Worm (Caenorhabditis elegans) whole organism, L4 larva: ENCODE data around the gene Y110A2AL.9.

Experiments
- F44E2.7 ChIP-seq: fragments of 200-800 bp; sonication (Bioruptor generic); IDR thresholded peaks from 2 replicates; pipeline ENCODE4 v2.1.2; 2022; ENCODE audit warnings: missing genetic modification characterization, missing compliant biosample characterization
- F49E8.2 ChIP-seq: sonication (generic microtip); optimal IDR thresholded peaks from 2 replicates; lab custom pipeline; 2016; ENCODE audit warnings: missing compliant biosample characterization, mild to moderate bottlenecking, missing genetic modification characterization, borderline replicate concordance
- T20F7.1 ChIP-seq: fragments of 200-800 bp; sonication (Bioruptor generic); optimal IDR thresholded peaks from 2 replicates; lab custom pipeline; 2018; ENCODE audit warnings: mild to moderate bottlenecking, missing genetic modification characterization, missing compliant biosample characterization
- Y5F2A.4 ChIP-seq: fragments of 200-800 bp; sonication (Bioruptor generic); optimal IDR thresholded peaks from 2 replicates; lab custom pipeline; 2018; ENCODE audit warnings: mild to moderate bottlenecking, missing genetic modification characterization, missing compliant biosample characterization
- Y75B8A.6 ChIP-seq: fragments of 200-800 bp; sonication (Bioruptor generic); IDR thresholded peaks from 2 replicates; pipeline ENCODE4 v1.3.6; 2022; ENCODE audit warnings: missing genetic modification reagents, missing genetic modification characterization, missing compliant biosample characterization
- ZK337.2 ChIP-seq: fragments of 200-800 bp; sonication (Bioruptor generic); IDR thresholded peaks from 2 replicates; pipeline ENCODE4 v1.3.6; 2022; ENCODE audit warnings: missing genetic modification reagents, missing genetic modification characterization, missing compliant biosample characterization
- ZK546.5 ChIP-seq, 2 experiments: sonication (generic microtip); optimal IDR thresholded peaks; 2 replicates each; lab custom pipeline; 2017; ENCODE audit warnings: missing biosample characterization in 2 of 2, missing genetic modification characterization in 2 of 2
- aha-1 ChIP-seq: fragments of 150-350 bp; peaks from one replicate; lab custom pipeline; 2014; ENCODE audit warnings: missing biosample characterization, missing genetic modification characterization
- attf-4 ChIP-seq: sonication (generic microtip); optimal IDR thresholded peaks from 3 replicates; lab custom pipeline; 2017; ENCODE audit warnings: missing biosample characterization, missing genetic modification characterization
- daf-16 ChIP-seq, 3 experiments: sonication (generic microtip); optimal IDR thresholded peaks; 2 replicates each; lab custom pipeline; 2016 to 2017; ENCODE audit warnings: missing genetic modification characterization in 3 of 3, missing genetic modification reagents in 3 of 3, mild to moderate bottlenecking in 2 of 3, missing compliant biosample characterization in 2 of 3, missing biosample characterization in 1 of 3, moderate library complexity in 1 of 3
- daf-19 ChIP-seq: fragments of 200-800 bp; sonication (Bioruptor generic); conservative IDR thresholded peaks from 2 replicates; pipeline ENCODE4 v1.3.6; 2022; ENCODE audit warnings: missing genetic modification characterization, missing compliant biosample characterization
- dmd-6 ChIP-seq: fragments of 200-800 bp; sonication (Bioruptor generic); IDR thresholded peaks from 2 replicates; pipeline ENCODE4 v1.3.6; 2022; ENCODE audit warnings: missing genetic modification reagents, missing genetic modification characterization, missing compliant biosample characterization
- egl-27 ChIP-seq: sonication (generic microtip); optimal IDR thresholded peaks from 3 replicates; lab custom pipeline; 2017; ENCODE audit warnings: missing biosample characterization, missing genetic modification reagents, missing genetic modification characterization
- hif-1 ChIP-seq, 2 experiments: sonication (generic microtip); optimal IDR thresholded peaks; 2 replicates each; lab custom pipeline; 2016 to 2017; ENCODE audit warnings: missing compliant biosample characterization in 2 of 2, missing genetic modification characterization in 2 of 2, missing genetic modification reagents in 2 of 2, missing genotype in 2 of 2, mild to moderate bottlenecking in 1 of 2
- hlh-11 ChIP-seq: fragments of 200-800 bp; sonication (Bioruptor generic); optimal IDR thresholded peaks from 2 replicates; lab custom pipeline; 2018; ENCODE audit warnings: mild to moderate bottlenecking, missing genetic modification characterization, missing compliant biosample characterization
- hlh-30 ChIP-seq: sonication (generic microtip); optimal IDR thresholded peaks from 2 replicates; lab custom pipeline; 2017; ENCODE audit warnings: antibody characterized with exemption, mild to moderate bottlenecking, missing genetic modification characterization, missing compliant biosample characterization; ENCODE audit not compliant: insufficient read depth
- jun-1 ChIP-seq: fragments of 150-350 bp; optimal IDR thresholded peaks from 2 replicates; lab custom pipeline; 2014; ENCODE audit warnings: missing biosample characterization, missing genetic modification reagents, missing genetic modification characterization
- lin-1 ChIP-seq: fragments of 200-800 bp; sonication (Bioruptor generic); IDR thresholded peaks from 2 replicates; pipeline ENCODE4 v1.3.6; 2022; ENCODE audit warnings: missing genetic modification reagents, missing genetic modification characterization, missing compliant biosample characterization
- lin-13 ChIP-seq: fragments of 150-350 bp; optimal IDR thresholded peaks from 2 replicates; lab custom pipeline; 2014; ENCODE audit warnings: missing biosample characterization, missing genetic modification reagents, missing genetic modification characterization
- lin-15B ChIP-seq: fragments of 150-350 bp; sonication (generic microtip); optimal IDR thresholded peaks from 3 replicates; lab custom pipeline; 2014; ENCODE audit warnings: missing biosample characterization, missing genetic modification characterization
- lin-38 ChIP-seq: fragments of 200-800 bp; sonication (Bioruptor generic); IDR thresholded peaks from 2 replicates; pipeline ENCODE4 v1.3.6; 2022; ENCODE audit warnings: missing genetic modification reagents, missing genetic modification characterization, missing compliant biosample characterization
- lir-3 ChIP-seq: sonication (generic microtip); optimal IDR thresholded peaks from 2 replicates; lab custom pipeline; 2016; ENCODE audit warnings: mild to moderate bottlenecking, missing genetic modification characterization, missing compliant biosample characterization
- lsy-2 ChIP-seq, 2 experiments: fragments of 150-350 bp in 1 of 2; sonication (generic microtip) in 1 of 2; optimal IDR thresholded peaks; 2 replicates each; lab custom pipeline; 2014 to 2017; ENCODE audit warnings: missing biosample characterization in 2 of 2, missing genetic modification characterization in 2 of 2
- madf-5 ChIP-seq, 2 experiments: fragments of 200-800 bp; sonication (Bioruptor generic); IDR thresholded peaks; 2 replicates each; pipeline ENCODE4 v1.3.6; 2022; ENCODE audit warnings: missing compliant biosample characterization in 2 of 2, missing genetic modification characterization in 2 of 2
- mdl-1 ChIP-seq, 2 experiments: fragments of 150-350 bp in 1 of 2; sonication (generic microtip) in 1 of 2; optimal IDR thresholded peaks; 2 replicates each; lab custom pipeline; 2014 to 2017; ENCODE audit warnings: missing biosample characterization in 2 of 2, missing genetic modification characterization in 2 of 2
- mxl-3 ChIP-seq: fragments of 200-800 bp; sonication (Bioruptor generic); optimal IDR thresholded peaks from 2 replicates; lab custom pipeline; 2018; ENCODE audit warnings: mild to moderate bottlenecking, missing genetic modification characterization, missing compliant biosample characterization
- nhr-102 ChIP-seq: sonication (generic microtip); optimal IDR thresholded peaks from 2 replicates; lab custom pipeline; 2016; ENCODE audit warnings: mild to moderate bottlenecking, missing genetic modification characterization, moderate library complexity, missing compliant biosample characterization
- nhr-11 ChIP-seq: fragments of 150-350 bp; optimal IDR thresholded peaks from 2 replicates; lab custom pipeline; 2014; ENCODE audit warnings: missing biosample characterization, missing genetic modification characterization
- nhr-25 ChIP-seq: sonication (generic microtip); optimal IDR thresholded peaks from 2 replicates; lab custom pipeline; 2017; ENCODE audit warnings: missing genetic modification characterization, mild to moderate bottlenecking, missing compliant biosample characterization, antibody characterized with exemption, moderate library complexity, borderline replicate concordance; ENCODE audit not compliant: insufficient read depth
- nhr-28 ChIP-seq: fragments of 150-350 bp; optimal IDR thresholded peaks from 2 replicates; lab custom pipeline; 2014; ENCODE audit warnings: missing biosample characterization, missing genetic modification characterization
- nhr-41 ChIP-seq: fragments of 200-800 bp; sonication (Bioruptor generic); IDR thresholded peaks from 2 replicates; pipeline ENCODE4 v1.3.6; 2022; ENCODE audit warnings: missing genetic modification reagents, missing genetic modification characterization, missing compliant biosample characterization
- nhr-48 ChIP-seq: sonication (generic microtip); optimal IDR thresholded peaks from 2 replicates; lab custom pipeline; 2016; ENCODE audit warnings: mild to moderate bottlenecking, missing genetic modification characterization, missing compliant biosample characterization
- nhr-76 ChIP-seq: fragments of 150-350 bp; optimal IDR thresholded peaks from 2 replicates; lab custom pipeline; 2014; ENCODE audit warnings: missing biosample characterization, missing genetic modification characterization
- php-3 ChIP-seq: fragments of 200-800 bp; sonication (Bioruptor generic); IDR thresholded peaks from 2 replicates; pipeline ENCODE4 v1.3.6; 2022; ENCODE audit warnings: missing genetic modification reagents, missing genetic modification characterization, missing compliant biosample characterization
- pqm-1 ChIP-seq: sonication (generic microtip); optimal IDR thresholded peaks from 2 replicates; lab custom pipeline; 2017; ENCODE audit warnings: missing biosample characterization, missing genetic modification characterization
- snpc-1.2 ChIP-seq: fragments of 200-800 bp; sonication (Bioruptor generic); IDR thresholded peaks from 2 replicates; pipeline ENCODE4 v1.3.6; 2022; ENCODE audit warnings: missing genetic modification reagents, missing genetic modification characterization, missing compliant biosample characterization
- tra-1 ChIP-seq: fragments of 200-800 bp; sonication (Bioruptor generic); IDR thresholded peaks from 2 replicates; pipeline ENCODE4 v1.3.6; 2022; ENCODE audit warnings: missing genetic modification reagents, missing genetic modification characterization, missing compliant biosample characterization
- unc-130 ChIP-seq: sonication (generic microtip); optimal IDR thresholded peaks from 2 replicates; lab custom pipeline; 2016; ENCODE audit warnings: missing genetic modification reagents, missing genetic modification characterization, missing compliant biosample characterization
- unc-39 ChIP-seq: sonication (generic microtip); optimal IDR thresholded peaks from 2 replicates; lab custom pipeline; 2017; ENCODE audit warnings: missing biosample characterization, missing genetic modification characterization
- unc-62 ChIP-seq, 3 experiments: fragments of 150-350 bp in 1 of 3; sonication (generic microtip); optimal IDR thresholded peaks in 2 of 3; peaks in 1 of 3; 1 replicate in 1 of 3; 2 replicates in 2 of 3; lab custom pipeline; 2014 to 2017; ENCODE audit warnings: missing biosample characterization in 3 of 3, missing genetic modification characterization in 3 of 3, missing genetic modification reagents in 3 of 3, missing genotype in 1 of 3
- zfp-2 ChIP-seq: sonication (generic microtip); optimal IDR thresholded peaks from 2 replicates; lab custom pipeline; 2016; ENCODE audit warnings: mild to moderate bottlenecking, missing genetic modification characterization, missing compliant biosample characterization
- ztf-7 ChIP-seq: fragments of 150-350 bp; optimal IDR thresholded peaks from 2 replicates; lab custom pipeline; 2014; ENCODE audit warnings: missing biosample characterization, missing genetic modification characterization

The Y110A2AL.9 gene

ce11 chrII:2859873-2860821 is 6.3 kb downstream of the Y110A2AL.9 start (continued):
- TF ChIP-seq lin-38 (GFP tag; lab: Robert Waterston, UW) (peak; percentile 66), nhr-25 (tag; lab: Kevin White, UChicago) (no peak), F44E2.7 (GFP tag; lab: Robert Waterston, UW) (no peak), unc-62 (GFP tag; optimal IDR thresholded peaks at IDR 0.05 in 1 of 2; lab: Kevin White, UChicago) (peak in 1 of 2 experiments; percentile 42), unc-62 (tag; optimal IDR thresholded peaks at IDR 0.05; lab: Kevin White, UChicago) (no peak), ZK546.5 (tag; optimal IDR thresholded peaks at IDR 0.05; lab: Kevin White, UChicago) (no peak), lin-1 (GFP tag; lab: Robert Waterston, UW) (0 out of 2 replicates have a peak, but pooled peaks have one; percentile 37), T20F7.1 (GFP tag; lab: Kevin White, UChicago) (no peak)

ce11 chrII:2859315-2859714 is 7.1 kb downstream of the Y110A2AL.9 start:
- TF ChIP-seq jun-1 (tag; lab: Kevin White, UChicago) (no peak), egl-27 (tag; lab: Kevin White, UChicago) (no peak), madf-5 (GFP tag; IDR thresholded peaks at IDR 0.05; lab: Robert Waterston, UW) (no peak), ztf-7 (tag; lab: Kevin White, UChicago) (no peak), lir-3 (tag; lab: Kevin White, UChicago) (no peak), pqm-1 (no peak), Y75B8A.6 (no peak), nhr-11 (tag; lab: Kevin White, UChicago) (no peak), nhr-102 (tag; lab: Kevin White, UChicago) (no peak), tra-1 (GFP tag; lab: Robert Waterston, UW) (no peak)
- TF ChIP-seq, all 104 proteins: peak for 0

- TF ChIP-seq ZK337.2 (GFP tag; lab: Robert Waterston, UW) (no peak), hlh-30 (tag; lab: Kevin White, UChicago) (peak; percentile 17), F49E8.2 (tag; lab: Kevin White, UChicago) (no peak), Y75B8A.6 (no peak), hlh-11 (tag; lab: Kevin White, UChicago) (no peak), nhr-76 (tag; lab: Kevin White, UChicago) (no peak), Y5F2A.4 (GFP tag; lab: Kevin White, UChicago) (no peak), nhr-28 (peak; percentile 57), zfp-2 (no peak), unc-130 (no peak), lin-15B (tag; lab: Kevin White, UChicago) (no peak), ZK546.5 (tag; optimal IDR thresholded peaks at IDR 0.05; lab: Kevin White, UChicago) (no peak), daf-19 (GFP tag; lab: Robert Waterston, UW) (no peak), aha-1 (no peak), unc-62 (GFP tag; optimal IDR thresholded peaks at IDR 0.05 in 1 of 2; lab: Kevin White, UChicago) (no peak), unc-62 (tag; optimal IDR thresholded peaks at IDR 0.05; lab: Kevin White, UChicago) (no peak), attf-4 (tag; lab: Kevin White, UChicago) (no peak), dmd-6 (GFP tag; lab: Robert Waterston, UW) (no peak), lin-13 (GFP tag; lab: Kevin White, UChicago) (no peak)
Observed at ce11 chrII:2858851-2859250, 7.6 kb downstream of the Y110A2AL.9 start.

ce11 chrII:2857559-2857958 is 8.9 kb downstream of the Y110A2AL.9 start:
- TF ChIP-seq lir-3 (tag; lab: Kevin White, UChicago) (no peak), mdl-1 (tag; optimal IDR thresholded peaks at IDR 0.05; lab: Kevin White, UChicago) (peak in 1 of 2 experiments; percentile 15), pqm-1 (no peak), snpc-1.2 (GFP tag; lab: Robert Waterston, UW) (no peak), lsy-2 (tag; optimal IDR thresholded peaks at IDR 0.05; lab: Kevin White, UChicago) (no peak), unc-130 (no peak), hlh-11 (tag; lab: Kevin White, UChicago) (peak; percentile 40), nhr-28 (peak; percentile 98), php-3 (GFP tag; lab: Robert Waterston, UW) (no peak), daf-16 (GFP tag; optimal IDR thresholded peaks at IDR 0.05; lab: Kevin White, UChicago) (no peak), daf-16 (tag; optimal IDR thresholded peaks at IDR 0.05; lab: Kevin White, UChicago) (no peak), daf-19 (GFP tag; lab: Robert Waterston, UW) (no peak), nhr-41 (GFP tag; lab: Robert Waterston, UW) (peak; percentile 22; the same call in 1 of the 2 replicates), unc-39 (tag; lab: Kevin White, UChicago) (no peak), hif-1 (tag; optimal IDR thresholded peaks at IDR 0.05; lab: Kevin White, UChicago) (no peak), mxl-3 (GFP tag; lab: Kevin White, UChicago) (peak; percentile 4), nhr-48 (tag; lab: Kevin White, UChicago) (peak; percentile 58)
